Worm (Caenorhabditis elegans) whole organism, L4 larva: ENCODE measurements around the gene Y43C5B.3.
A peak's percentile ranks its signal among the peaks of the same experiment; 100 is the strongest.

Experiments used
- F37D6.2 ChIP-seq: sonication (generic microtip); optimal IDR thresholded peaks from 2 replicates; lab custom pipeline; 2016; ENCODE audit warnings: mild to moderate bottlenecking, missing genetic modification characterization, missing compliant biosample characterization
- F49E8.2 ChIP-seq: sonication (generic microtip); optimal IDR thresholded peaks from 2 replicates; lab custom pipeline; 2016; ENCODE audit warnings: missing compliant biosample characterization, mild to moderate bottlenecking, missing genetic modification characterization, borderline replicate concordance
- Y48G9A.11 ChIP-seq: fragments of 200-800 bp; sonication (Bioruptor generic); IDR thresholded peaks from 2 replicates; pipeline ENCODE4 v1.3.6; 2022; ENCODE audit warnings: missing genetic modification reagents, missing genetic modification characterization, missing compliant biosample characterization
- aha-1 ChIP-seq: fragments of 150-350 bp; peaks from one replicate; lab custom pipeline; 2014; ENCODE audit warnings: missing biosample characterization, missing genetic modification characterization
- ama-1 ChIP-seq: fragments of 150-350 bp; optimal IDR thresholded peaks from 2 replicates; lab custom pipeline; 2014; ENCODE audit warnings: inconsistent platforms, mixed read lengths
- ceh-28 ChIP-seq: fragments of 150-350 bp; optimal IDR thresholded peaks from 2 replicates; lab custom pipeline; 2014; ENCODE audit warnings: missing biosample characterization, missing genetic modification reagents, missing genetic modification characterization
- ceh-32 ChIP-seq: sonication (generic microtip); optimal IDR thresholded peaks from 2 replicates; lab custom pipeline; 2016; ENCODE audit warnings: mild to moderate bottlenecking, missing genetic modification characterization, missing compliant biosample characterization; ENCODE audit not compliant: poor library complexity
- ceh-44 ChIP-seq: fragments of 200-800 bp; sonication (Bioruptor generic); IDR thresholded peaks from 2 replicates; pipeline ENCODE4 v1.3.6; 2022; ENCODE audit warnings: missing genetic modification reagents, missing genetic modification characterization, missing compliant biosample characterization
- ctbp-1 ChIP-seq: fragments of 200-800 bp; sonication (Bioruptor generic); IDR thresholded peaks from 2 replicates; pipeline ENCODE4 v1.3.6; 2022; ENCODE audit warnings: missing genetic modification reagents, missing genetic modification characterization, missing compliant biosample characterization
- daf-12 ChIP-seq: fragments of 150-350 bp; optimal IDR thresholded peaks from 2 replicates; lab custom pipeline; 2014; ENCODE audit warnings: missing biosample characterization, missing genetic modification reagents, missing genetic modification characterization
- daf-16 ChIP-seq, 3 experiments: sonication (generic microtip); optimal IDR thresholded peaks; 2 replicates each; lab custom pipeline; 2016 to 2017; ENCODE audit warnings: missing genetic modification characterization in 3 of 3, missing genetic modification reagents in 3 of 3, mild to moderate bottlenecking in 2 of 3, missing compliant biosample characterization in 2 of 3, missing biosample characterization in 1 of 3, moderate library complexity in 1 of 3
- daf-19 ChIP-seq: fragments of 200-800 bp; sonication (Bioruptor generic); conservative IDR thresholded peaks from 2 replicates; pipeline ENCODE4 v1.3.6; 2022; ENCODE audit warnings: missing genetic modification characterization, missing compliant biosample characterization
- dmd-8 ChIP-seq: fragments of 200-800 bp; sonication (Bioruptor generic); IDR thresholded peaks from 2 replicates; pipeline ENCODE4 v1.3.6; 2022; ENCODE audit warnings: missing genetic modification characterization, missing compliant biosample characterization
- dve-1 ChIP-seq: sonication (generic microtip); optimal IDR thresholded peaks from 2 replicates; lab custom pipeline; 2017; ENCODE audit warnings: antibody characterized with exemption, mild to moderate bottlenecking, missing genetic modification characterization, missing compliant biosample characterization; ENCODE audit not compliant: insufficient read depth
- fkh-10 ChIP-seq: fragments of 150-350 bp; optimal IDR thresholded peaks from 2 replicates; lab custom pipeline; 2014; ENCODE audit warnings: missing biosample characterization, missing genetic modification reagents, missing genetic modification characterization
- fos-1 ChIP-seq: fragments of 150-350 bp; optimal IDR thresholded peaks from 2 replicates; lab custom pipeline; 2014; ENCODE audit warnings: missing biosample characterization, missing genetic modification characterization
- gei-8 ChIP-seq: fragments of 200-800 bp; sonication (Bioruptor generic); optimal IDR thresholded peaks from 2 replicates; lab custom pipeline; 2018; ENCODE audit warnings: mild to moderate bottlenecking, missing genetic modification characterization, missing compliant biosample characterization
- hif-1 ChIP-seq, 2 experiments: sonication (generic microtip); optimal IDR thresholded peaks; 2 replicates each; lab custom pipeline; 2016 to 2017; ENCODE audit warnings: missing compliant biosample characterization in 2 of 2, missing genetic modification characterization in 2 of 2, missing genetic modification reagents in 2 of 2, missing genotype in 2 of 2, mild to moderate bottlenecking in 1 of 2
- hlh-30 ChIP-seq: sonication (generic microtip); optimal IDR thresholded peaks from 2 replicates; lab custom pipeline; 2017; ENCODE audit warnings: antibody characterized with exemption, mild to moderate bottlenecking, missing genetic modification characterization, missing compliant biosample characterization; ENCODE audit not compliant: insufficient read depth
- hmg-1.1 ChIP-seq: fragments of 200-800 bp; sonication (Bioruptor generic); IDR thresholded peaks from 2 replicates; pipeline ENCODE4 v1.3.6; 2022; ENCODE audit warnings: missing genetic modification reagents, missing genetic modification characterization, missing compliant biosample characterization
- jun-1 ChIP-seq: fragments of 150-350 bp; optimal IDR thresholded peaks from 2 replicates; lab custom pipeline; 2014; ENCODE audit warnings: missing biosample characterization, missing genetic modification reagents, missing genetic modification characterization
- lin-1 ChIP-seq: fragments of 200-800 bp; sonication (Bioruptor generic); IDR thresholded peaks from 2 replicates; pipeline ENCODE4 v1.3.6; 2022; ENCODE audit warnings: missing genetic modification reagents, missing genetic modification characterization, missing compliant biosample characterization
- lin-13 ChIP-seq: fragments of 150-350 bp; optimal IDR thresholded peaks from 2 replicates; lab custom pipeline; 2014; ENCODE audit warnings: missing biosample characterization, missing genetic modification reagents, missing genetic modification characterization
- lin-29 ChIP-seq: fragments of 200-800 bp; sonication (Bioruptor generic); IDR thresholded peaks from 2 replicates; pipeline ENCODE4 v1.3.6; 2022; ENCODE audit warnings: missing genetic modification reagents, missing genetic modification characterization, missing compliant biosample characterization
- lsy-2 ChIP-seq, 2 experiments: fragments of 150-350 bp in 1 of 2; sonication (generic microtip) in 1 of 2; optimal IDR thresholded peaks; 2 replicates each; lab custom pipeline; 2014 to 2017; ENCODE audit warnings: missing biosample characterization in 2 of 2, missing genetic modification characterization in 2 of 2
- madf-9 ChIP-seq: fragments of 200-800 bp; sonication (Bioruptor generic); conservative IDR thresholded peaks from 2 replicates; pipeline ENCODE4 v1.3.6; 2022; ENCODE audit warnings: missing genetic modification reagents, missing genetic modification characterization, missing compliant biosample characterization
- mdl-1 ChIP-seq, 2 experiments: fragments of 150-350 bp in 1 of 2; sonication (generic microtip) in 1 of 2; optimal IDR thresholded peaks; 2 replicates each; lab custom pipeline; 2014 to 2017; ENCODE audit warnings: missing biosample characterization in 2 of 2, missing genetic modification characterization in 2 of 2
- mep-1 ChIP-seq: fragments of 150-350 bp; sonication (generic microtip); optimal IDR thresholded peaks from 3 replicates; lab custom pipeline; 2014; ENCODE audit warnings: missing biosample characterization, missing genetic modification characterization
- mes-2 ChIP-seq: sonication (generic microtip); optimal IDR thresholded peaks from 2 replicates; lab custom pipeline; 2016; ENCODE audit warnings: missing genotype, mild to moderate bottlenecking, missing genetic modification characterization, missing compliant biosample characterization; ENCODE audit not compliant: poor library complexity, severe bottlenecking
- mxl-2 ChIP-seq: fragments of 200-800 bp; sonication (Bioruptor generic); conservative IDR thresholded peaks from 2 replicates; pipeline ENCODE4 v1.3.6; 2022; ENCODE audit warnings: missing genetic modification reagents, missing genetic modification characterization, missing compliant biosample characterization
- mxl-3 ChIP-seq: fragments of 200-800 bp; sonication (Bioruptor generic); optimal IDR thresholded peaks from 2 replicates; lab custom pipeline; 2018; ENCODE audit warnings: mild to moderate bottlenecking, missing genetic modification characterization, missing compliant biosample characterization
- nhr-102 ChIP-seq: sonication (generic microtip); optimal IDR thresholded peaks from 2 replicates; lab custom pipeline; 2016; ENCODE audit warnings: mild to moderate bottlenecking, missing genetic modification characterization, moderate library complexity, missing compliant biosample characterization
- nhr-11 ChIP-seq: fragments of 150-350 bp; optimal IDR thresholded peaks from 2 replicates; lab custom pipeline; 2014; ENCODE audit warnings: missing biosample characterization, missing genetic modification characterization
- nhr-111 ChIP-seq: fragments of 200-800 bp; sonication (Bioruptor generic); optimal IDR thresholded peaks from 2 replicates; lab custom pipeline; 2018; ENCODE audit warnings: mild to moderate bottlenecking, missing genetic modification characterization, missing compliant biosample characterization
- nhr-6 ChIP-seq: fragments of 150-350 bp; optimal IDR thresholded peaks from 2 replicates; lab custom pipeline; 2014; ENCODE audit warnings: missing biosample characterization, missing genetic modification characterization
- nhr-77 ChIP-seq: fragments of 150-350 bp; optimal IDR thresholded peaks from 2 replicates; lab custom pipeline; 2014; ENCODE audit warnings: missing biosample characterization, missing genetic modification characterization
- pha-4 ChIP-seq, 2 experiments: fragments of 150-350 bp in 1 of 2; fragments of 200-800 bp in 1 of 2; sonication (Bioruptor generic) in 1 of 2; IDR thresholded peaks in 1 of 2; optimal IDR thresholded peaks in 1 of 2; 2 replicates each; pipeline versions ENCODE4 v1.3.6 to Lab custom; 2014 to 2022; ENCODE audit warnings: missing genetic modification characterization in 2 of 2, missing genetic modification reagents in 2 of 2, missing biosample characterization in 1 of 2, missing compliant biosample characterization in 1 of 2
- rbr-2 ChIP-seq: sonication (generic microtip); optimal IDR thresholded peaks from 2 replicates; lab custom pipeline; 2016; ENCODE audit warnings: missing genotype, missing genetic modification characterization, missing compliant biosample characterization
- snpc-4 ChIP-seq: fragments of 150-350 bp; optimal IDR thresholded peaks from 2 replicates; lab custom pipeline; 2014; ENCODE audit warnings: missing biosample characterization, missing genetic modification characterization
- tag-97 ChIP-seq: fragments of 200-800 bp; sonication (Bioruptor generic); IDR thresholded peaks from 2 replicates; pipeline ENCODE4 v1.3.6; 2022; ENCODE audit warnings: missing genetic modification characterization, missing compliant biosample characterization
- unc-130 ChIP-seq: sonication (generic microtip); optimal IDR thresholded peaks from 2 replicates; lab custom pipeline; 2016; ENCODE audit warnings: missing genetic modification reagents, missing genetic modification characterization, missing compliant biosample characterization
- unc-39 ChIP-seq: sonication (generic microtip); optimal IDR thresholded peaks from 2 replicates; lab custom pipeline; 2017; ENCODE audit warnings: missing biosample characterization, missing genetic modification characterization
- unc-62 ChIP-seq, 3 experiments: fragments of 150-350 bp in 1 of 3; sonication (generic microtip); optimal IDR thresholded peaks in 2 of 3; peaks in 1 of 3; 1 replicate in 1 of 3; 2 replicates in 2 of 3; lab custom pipeline; 2014 to 2017; ENCODE audit warnings: missing biosample characterization in 3 of 3, missing genetic modification characterization in 3 of 3, missing genetic modification reagents in 3 of 3, missing genotype in 1 of 3
- zag-1 ChIP-seq: fragments of 150-350 bp; optimal IDR thresholded peaks from 2 replicates; lab custom pipeline; 2014; ENCODE audit warnings: missing biosample characterization, missing genetic modification characterization
- zfp-2 ChIP-seq: sonication (generic microtip); optimal IDR thresholded peaks from 2 replicates; lab custom pipeline; 2016; ENCODE audit warnings: mild to moderate bottlenecking, missing genetic modification characterization, missing compliant biosample characterization

Y43C5B.3 gene

ce11 chrIV:10344621-10345020 lies 5.8 kb upstream of the Y43C5B.3 start (continued):
- TF ChIP-seq nhr-111 (GFP tag; lab: Kevin White, UChicago): no peak
- TF ChIP-seq mxl-2 (GFP tag; lab: Robert Waterston, UW): no peak
- no peak for TF ChIP-seq nhr-6 (tag; lab: Kevin White, UChicago)
- TF ChIP-seq nhr-11 (tag; lab: Kevin White, UChicago): no peak
- TF ChIP-seq mes-2: no peak
- no peak for TF ChIP-seq lin-29
- no peak for TF ChIP-seq daf-19 (GFP tag; lab: Robert Waterston, UW)
- TF ChIP-seq ceh-32 (tag; lab: Kevin White, UChicago): no peak
- peak in 1 of 2 experiments; percentile 24 for TF ChIP-seq daf-16 (GFP tag; optimal IDR thresholded peaks at IDR 0.05; lab: Kevin White, UChicago)
- TF ChIP-seq daf-16 (tag; optimal IDR thresholded peaks at IDR 0.05; lab: Kevin White, UChicago): no peak
- TF ChIP-seq aha-1: peak; percentile 29
- TF ChIP-seq gei-8 (GFP tag; lab: Kevin White, UChicago): no peak
- peak in 1 of 2 experiments; percentile 24 for TF ChIP-seq lsy-2 (tag; optimal IDR thresholded peaks at IDR 0.05; lab: Kevin White, UChicago)
- TF ChIP-seq ceh-28 (tag; lab: Kevin White, UChicago): peak; percentile 15
- no peak for TF ChIP-seq daf-12 (tag; lab: Kevin White, UChicago)
- TF ChIP-seq zfp-2 (tag; lab: Kevin White, UChicago): no peak
- no peak for TF ChIP-seq lin-13 (GFP tag; lab: Kevin White, UChicago)

ce11 chrIV:10345486-10345885 lies 4.9 kb upstream of the Y43C5B.3 start:
- no peak for TF ChIP-seq F49E8.2 (tag; lab: Kevin White, UChicago)
- no peak for TF ChIP-seq zag-1 (tag; lab: Kevin White, UChicago)
- no peak for TF ChIP-seq snpc-4
- no peak for TF ChIP-seq tag-97 (GFP tag; lab: Robert Waterston, UW)
- no peak for TF ChIP-seq mxl-3 (GFP tag; lab: Kevin White, UChicago)
- no peak for TF ChIP-seq pha-4 (GFP tag; IDR thresholded peaks at IDR 0.05; lab: Robert Waterston, UW)
- TF ChIP-seq pha-4 (tag; optimal IDR thresholded peaks at IDR 0.05; lab: Kevin White, UChicago): peak; percentile 56
- TF ChIP-seq unc-39: no peak
- TF ChIP-seq aha-1: peak; percentile 25
- TF ChIP-seq, all 104 proteins: peak for 2

ce11 chrIV:10345990-10346389 lies 4.4 kb upstream of the Y43C5B.3 start:
- no peak for TF ChIP-seq fos-1 (tag; lab: Kevin White, UChicago)
- no peak for TF ChIP-seq lin-1 (GFP tag; lab: Robert Waterston, UW)
- TF ChIP-seq unc-62 (GFP tag; optimal IDR thresholded peaks at IDR 0.05 in 1 of 2; lab: Kevin White, UChicago): peak in 1 of 2 experiments; percentile 62
- no peak for TF ChIP-seq unc-62 (tag; optimal IDR thresholded peaks at IDR 0.05; lab: Kevin White, UChicago)
- no peak for TF ChIP-seq F37D6.2 (tag; lab: Kevin White, UChicago)
- TF ChIP-seq hlh-30: no peak
- TF ChIP-seq fkh-10 (GFP tag; lab: Kevin White, UChicago): no peak
- TF ChIP-seq ceh-28 (tag; lab: Kevin White, UChicago): no peak
- TF ChIP-seq jun-1 (tag; lab: Kevin White, UChicago): no peak
- peak; percentile 85 for TF ChIP-seq dve-1
- peak; percentile 34 for TF ChIP-seq ama-1
- TF ChIP-seq hmg-1.1: peak; percentile 38
- TF ChIP-seq unc-130 (GFP tag; lab: Kevin White, UChicago): no peak
- peak in 1 of 2 experiments; percentile 2 for TF ChIP-seq mdl-1 (tag; optimal IDR thresholded peaks at IDR 0.05; lab: Kevin White, UChicago)
- TF ChIP-seq daf-12 (tag; lab: Kevin White, UChicago): no peak
- peak in 1 of 2 experiments; percentile 26 for TF ChIP-seq daf-16 (GFP tag; optimal IDR thresholded peaks at IDR 0.05; lab: Kevin White, UChicago)
- TF ChIP-seq daf-16 (tag; optimal IDR thresholded peaks at IDR 0.05; lab: Kevin White, UChicago): peak; percentile 11
- TF ChIP-seq nhr-77 (tag; lab: Kevin White, UChicago): peak; percentile 21
- no peak for TF ChIP-seq F49E8.2 (tag; lab: Kevin White, UChicago)
- TF ChIP-seq ctbp-1 (GFP tag; lab: Robert Waterston, UW): 0 out of 2 replicates have a peak, but pooled peaks have one; percentile 14
- TF ChIP-seq dmd-8 (GFP tag; lab: Robert Waterston, UW): no peak
- no peak for TF ChIP-seq nhr-102 (tag; lab: Kevin White, UChicago)
- peak in 1 of 2 experiments; percentile 19 for TF ChIP-seq hif-1 (tag; optimal IDR thresholded peaks at IDR 0.05; lab: Kevin White, UChicago)
- no peak for TF ChIP-seq madf-9
- TF ChIP-seq Y48G9A.11: no peak
- TF ChIP-seq nhr-11 (tag; lab: Kevin White, UChicago): peak; percentile 26
- TF ChIP-seq mep-1 (tag; lab: Kevin White, UChicago): peak; percentile 54
- peak; percentile 44 for TF ChIP-seq rbr-2 (tag; lab: Kevin White, UChicago)
- no peak for TF ChIP-seq ceh-44 (GFP tag; lab: Robert Waterston, UW)
